Fruit fly (Drosophila melanogaster) whole organism, embryonic: ENCODE measurements around the gene CG8564.

Experiments used
- Adf1 ChIP-seq: fragments of 200-800 bp; sonication (Bioruptor generic); IDR thresholded peaks from 2 replicates; pipeline ENCODE4 v1.3.6; 2022; ENCODE audit warnings: missing biosample characterization, missing genetic modification characterization
- Antp ChIP-seq: fragments of 200-800 bp; sonication (Bioruptor generic); optimal IDR thresholded peaks from 3 replicates; lab custom pipeline; 2016; ENCODE audit warnings: missing biosample characterization, missing genetic modification characterization
- Atf3 ChIP-seq: fragments of 200-800 bp; sonication (Bioruptor generic); optimal IDR thresholded peaks from 3 replicates; lab custom pipeline; 2016; ENCODE audit warnings: missing biosample characterization, missing genetic modification characterization
- CG10267 ChIP-seq: fragments of 200-800 bp; sonication (Bioruptor generic); optimal IDR thresholded peaks from 2 replicates; lab custom pipeline; 2018; ENCODE audit warnings: missing biosample characterization, mild to moderate bottlenecking, missing genetic modification characterization, moderate library complexity
- CG10543 ChIP-seq: fragments of 200-800 bp; sonication (Bioruptor generic); optimal IDR thresholded peaks from 3 replicates; lab custom pipeline; 2017; ENCODE audit warnings: missing biosample characterization, mild to moderate bottlenecking, missing genetic modification characterization, moderate library complexity
- CG11085 ChIP-seq: fragments of 200-800 bp; sonication (Bioruptor generic); IDR thresholded peaks from 2 replicates; pipeline ENCODE4 v1.3.6; 2022; ENCODE audit warnings: missing biosample characterization, missing genetic modification characterization
- CG12236 ChIP-seq: fragments of 200-800 bp; sonication (Bioruptor generic); optimal IDR thresholded peaks from 2 replicates; lab custom pipeline; 2016; ENCODE audit warnings: missing biosample characterization, missing genetic modification characterization
- CG1233 ChIP-seq: fragments of 200-800 bp; sonication (Bioruptor generic); optimal IDR thresholded peaks from 4 replicates; lab custom pipeline; 2018; ENCODE audit warnings: missing biosample characterization, mild to moderate bottlenecking, missing genetic modification characterization
- CG12769 ChIP-seq: fragments of 200-800 bp; sonication (Bioruptor generic); optimal IDR thresholded peaks from 2 replicates; lab custom pipeline; 2019; ENCODE audit warnings: missing biosample characterization, mild to moderate bottlenecking, missing genetic modification characterization, moderate library complexity
- CG14667 ChIP-seq: fragments of 200-800 bp; sonication (Bioruptor generic); IDR thresholded peaks from 2 replicates; pipeline ENCODE4 v1.3.6; 2022; ENCODE audit warnings: missing biosample characterization, missing genetic modification characterization
- CG14710 ChIP-seq: fragments of 200-800 bp; sonication (Bioruptor generic); optimal IDR thresholded peaks from 3 replicates; lab custom pipeline; 2019; ENCODE audit warnings: missing biosample characterization, mild to moderate bottlenecking, missing genetic modification characterization, moderate library complexity
- CG15269 ChIP-seq: fragments of 200-800 bp; sonication (Bioruptor generic); optimal IDR thresholded peaks from 2 replicates; lab custom pipeline; 2018; ENCODE audit warnings: missing biosample characterization, mild to moderate bottlenecking, missing genetic modification characterization, moderate library complexity
- CG15601 ChIP-seq: fragments of 200-800 bp; sonication (Bioruptor generic); optimal IDR thresholded peaks from 3 replicates; lab custom pipeline; 2019; ENCODE audit warnings: missing biosample characterization, mild to moderate bottlenecking, missing genetic modification characterization, moderate library complexity
- CG16779 ChIP-seq: fragments of 200-800 bp; sonication (Bioruptor generic); IDR thresholded peaks from 2 replicates; pipeline ENCODE4 v1.3.6; 2022; ENCODE audit warnings: missing biosample characterization, missing genetic modification characterization
- CG17829 ChIP-seq: fragments of 200-800 bp; optimal IDR thresholded peaks from 2 replicates; lab custom pipeline; 2019; ENCODE audit warnings: missing biosample characterization, mild to moderate bottlenecking, missing genetic modification characterization, moderate library complexity
- CG3281 ChIP-seq: fragments of 200-800 bp; sonication (Bioruptor generic); optimal IDR thresholded peaks from 3 replicates; lab custom pipeline; 2017; ENCODE audit warnings: missing biosample characterization, mild to moderate bottlenecking, missing genetic modification characterization
- CG3995 ChIP-seq: fragments of 200-800 bp; sonication (Bioruptor generic); optimal IDR thresholded peaks from 3 replicates; lab custom pipeline; 2016; ENCODE audit warnings: missing biosample characterization, missing genetic modification characterization
- CG4360 ChIP-seq: fragments of 200-800 bp; sonication (Bioruptor generic); IDR thresholded peaks from 2 replicates; pipeline ENCODE4 v1.3.6; 2022; ENCODE audit warnings: missing biosample characterization, missing genetic modification characterization
- CG43689 ChIP-seq: fragments of 200-800 bp; sonication (Bioruptor generic); IDR thresholded peaks from 2 replicates; pipeline ENCODE4 v1.3.6; 2022; ENCODE audit warnings: missing biosample characterization, missing genetic modification characterization
- CG4424 ChIP-seq: fragments of 200-800 bp; sonication (Bioruptor generic); optimal IDR thresholded peaks from 3 replicates; lab custom pipeline; 2016; ENCODE audit warnings: missing biosample characterization, missing genetic modification characterization
- CG4730 ChIP-seq: fragments of 200-800 bp; sonication (Bioruptor generic); IDR thresholded peaks from 2 replicates; pipeline ENCODE4 v1.3.6; 2022; ENCODE audit warnings: missing biosample characterization, missing genetic modification characterization
- CG4820 ChIP-seq: fragments of 200-800 bp; sonication (Bioruptor generic); optimal IDR thresholded peaks from 3 replicates; lab custom pipeline; 2016; ENCODE audit warnings: missing biosample characterization, missing genetic modification characterization
- CG5953 ChIP-seq: fragments of 200-800 bp; sonication (Bioruptor generic); IDR thresholded peaks from 2 replicates; pipeline ENCODE4 v1.3.6; 2022; ENCODE audit warnings: missing biosample characterization, missing genetic modification characterization
- CG6765 ChIP-seq: fragments of 200-800 bp; sonication (Bioruptor generic); optimal IDR thresholded peaks from 3 replicates; lab custom pipeline; 2017; ENCODE audit warnings: missing biosample characterization, mild to moderate bottlenecking, missing genetic modification characterization
- CG7786 ChIP-seq: fragments of 200-800 bp; sonication (Bioruptor generic); optimal IDR thresholded peaks from 2 replicates; lab custom pipeline; 2016; ENCODE audit warnings: missing biosample characterization, missing genetic modification characterization
- CG8359 ChIP-seq: fragments of 200-800 bp; sonication (Bioruptor generic); optimal IDR thresholded peaks from 2 replicates; lab custom pipeline; 2017; ENCODE audit warnings: missing biosample characterization, mild to moderate bottlenecking, missing genetic modification characterization, borderline replicate concordance
- Dad ChIP-seq: fragments of 200-800 bp; sonication (Bioruptor generic); optimal IDR thresholded peaks from 3 replicates; lab custom pipeline; 2016; ENCODE audit warnings: missing biosample characterization, missing genetic modification characterization
- Doc3 ChIP-seq: fragments of 200-800 bp; sonication (Bioruptor generic); IDR thresholded peaks from 3 replicates; pipeline ENCODE4 v1.3.6; 2022; ENCODE audit warnings: missing biosample characterization, missing genetic modification characterization; ENCODE audit not compliant: partially characterized antibody
- Dref ChIP-seq: fragments of 200-800 bp; sonication (Bioruptor generic); IDR thresholded peaks from 2 replicates; pipeline ENCODE4 v1.3.6; 2022; ENCODE audit warnings: missing biosample characterization, missing genetic modification characterization
- Hmx ChIP-seq: fragments of 200-800 bp; sonication (Bioruptor generic); optimal IDR thresholded peaks from 2 replicates; lab custom pipeline; 2016; ENCODE audit warnings: missing biosample characterization, missing genetic modification characterization
- Jarid2 ChIP-seq: fragments of 200-800 bp; sonication (Bioruptor generic); optimal IDR thresholded peaks from 3 replicates; lab custom pipeline; 2017; ENCODE audit warnings: mild to moderate bottlenecking, missing biosample characterization, missing genetic modification reagents, missing genetic modification characterization
- Xbp1 ChIP-seq: fragments of 200-800 bp; sonication (Bioruptor generic); optimal IDR thresholded peaks from 3 replicates; lab custom pipeline; 2016; ENCODE audit warnings: missing biosample characterization, mild to moderate bottlenecking, missing genetic modification characterization
- ase ChIP-seq: fragments of 200-800 bp; sonication (Bioruptor generic); IDR thresholded peaks from 3 replicates; pipeline ENCODE4 v1.3.6; 2022; ENCODE audit warnings: missing biosample characterization, missing genetic modification characterization
- bab2 ChIP-seq: fragments of 200-800 bp; sonication (Bioruptor generic); optimal IDR thresholded peaks from 2 replicates; lab custom pipeline; 2016; ENCODE audit warnings: missing biosample characterization, missing genetic modification characterization
- bcd ChIP-seq: fragments of 200-800 bp; sonication (Bioruptor generic); optimal IDR thresholded peaks from 2 replicates; lab custom pipeline; 2017; ENCODE audit warnings: missing biosample characterization, mild to moderate bottlenecking, missing genetic modification characterization
- bigmax ChIP-seq: fragments of 200-800 bp; sonication (Bioruptor generic); optimal IDR thresholded peaks from 2 replicates; lab custom pipeline; 2018; ENCODE audit warnings: missing biosample characterization, mild to moderate bottlenecking, missing genetic modification characterization
- disco-r ChIP-seq: fragments of 200-800 bp; sonication (Bioruptor generic); optimal IDR thresholded peaks from 2 replicates; lab custom pipeline; 2016; ENCODE audit warnings: missing biosample characterization, missing genetic modification characterization
- en ChIP-seq: fragments of 200-800 bp; sonication (Bioruptor generic); optimal IDR thresholded peaks from 2 replicates; lab custom pipeline; 2016; ENCODE audit warnings: missing biosample characterization, missing genetic modification characterization
- gem ChIP-seq: fragments of 200-800 bp; sonication (Bioruptor generic); optimal IDR thresholded peaks from 2 replicates; lab custom pipeline; 2019; ENCODE audit warnings: missing biosample characterization, mild to moderate bottlenecking, missing genetic modification characterization, moderate library complexity
- gro ChIP-seq: fragments of 200-800 bp; sonication (Bioruptor generic); optimal IDR thresholded peaks from 2 replicates; lab custom pipeline; 2016; ENCODE audit warnings: missing biosample characterization, missing genetic modification characterization
- h ChIP-seq: fragments of >200 bp; optimal IDR thresholded peaks from 2 replicates; lab custom pipeline; 2017
- klu ChIP-seq: fragments of 200-800 bp; sonication (Bioruptor generic); IDR thresholded peaks from 2 replicates; pipeline ENCODE4 v1.3.6; 2022; ENCODE audit warnings: missing biosample characterization, missing genetic modification characterization
- knrl ChIP-seq: fragments of 200-800 bp; sonication (Bioruptor generic); IDR thresholded peaks from 3 replicates; pipeline ENCODE4 v1.3.6; 2022; ENCODE audit warnings: missing biosample characterization, missing genetic modification characterization; ENCODE audit not compliant: partially characterized antibody
- scrt ChIP-seq: fragments of 200-800 bp; sonication (Bioruptor generic); optimal IDR thresholded peaks from 2 replicates; lab custom pipeline; 2018; ENCODE audit warnings: missing biosample characterization, mild to moderate bottlenecking, missing genetic modification characterization, moderate library complexity
- sd ChIP-seq: fragments of 200-800 bp; sonication (Bioruptor generic); optimal IDR thresholded peaks from 3 replicates; lab custom pipeline; 2018; ENCODE audit warnings: missing biosample characterization, mild to moderate bottlenecking, missing genetic modification characterization, moderate library complexity
- seq ChIP-seq: fragments of 200-800 bp; sonication (Bioruptor generic); IDR thresholded peaks from 2 replicates; pipeline ENCODE4 v1.3.6; 2022; ENCODE audit warnings: missing biosample characterization, missing genetic modification characterization
- sisA ChIP-seq: fragments of 200-800 bp; sonication (Bioruptor generic); IDR thresholded peaks from 2 replicates; pipeline ENCODE4 v1.3.6; 2022; ENCODE audit warnings: missing biosample characterization, missing genetic modification characterization
- so ChIP-seq: fragments of 200-800 bp; sonication (Bioruptor generic); IDR thresholded peaks from 3 replicates; pipeline ENCODE4 v1.3.6; 2022; ENCODE audit warnings: missing biosample characterization, missing genetic modification characterization
- vnd ChIP-seq: fragments of 200-800 bp; sonication (Bioruptor generic); IDR thresholded peaks from 3 replicates; pipeline ENCODE4 v1.3.6; 2022; ENCODE audit warnings: missing biosample characterization, missing genetic modification characterization; ENCODE audit not compliant: partially characterized antibody
- z ChIP-seq: fragments of 200-800 bp; sonication (Bioruptor generic); IDR thresholded peaks from 3 replicates; pipeline ENCODE4 v1.3.6; 2022; ENCODE audit warnings: missing biosample characterization, missing genetic modification characterization

CG8564 gene

DNA sequence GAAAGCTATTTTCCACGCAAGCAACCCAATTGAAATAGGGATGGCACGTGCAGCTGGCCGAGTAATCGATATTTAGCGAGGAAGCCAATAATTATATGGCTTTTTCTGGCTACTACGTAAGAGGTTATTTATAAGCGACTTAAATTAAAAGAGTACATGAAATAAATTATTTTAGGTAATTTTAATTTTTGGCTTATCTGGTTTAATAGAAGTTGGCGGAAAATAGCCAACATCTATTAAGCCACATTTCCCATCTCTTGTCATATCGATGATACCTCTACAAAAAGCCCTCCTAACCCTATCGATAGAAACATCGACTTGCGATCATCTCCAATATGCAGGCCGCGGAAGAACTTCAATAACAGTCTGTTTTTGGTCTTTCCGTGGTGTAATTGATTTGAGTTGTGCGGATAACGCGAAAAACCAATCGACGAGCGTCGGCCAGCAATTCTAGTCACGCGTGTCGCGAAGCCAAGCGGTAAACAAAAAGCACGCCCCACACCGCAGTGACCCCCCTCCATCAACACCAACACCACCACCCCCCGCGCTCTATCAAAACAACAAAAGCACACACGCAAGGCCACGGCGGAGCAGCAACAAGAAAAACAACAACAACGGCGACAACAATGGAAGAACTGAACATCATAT is 39.6 kb downstream of the CG8564 start, which contains the start of the genes Srp19 and qm (continued):
- TF ChIP-seq knrl = peak; percentile 92
- TF ChIP-seq Dad (GFP tag; lab: Kevin White, UChicago) = no peak
- no peak for TF ChIP-seq z (GFP tag; lab: Robert Waterston, UW)
- peak; percentile 34 for TF ChIP-seq CG3281 (GFP tag; lab: Kevin White, UChicago)
- TF ChIP-seq Antp (GFP tag; lab: Kevin White, UChicago) = peak; percentile 60
- TF ChIP-seq klu (GFP tag; lab: Robert Waterston, UW) = peak; percentile 61; the same call in 1 of the 2 replicates
- TF ChIP-seq bigmax = no peak
- peak; percentile 29 for TF ChIP-seq bab2 (GFP tag; lab: Kevin White, UChicago)
- peak; percentile 33 for TF ChIP-seq sd (tag; lab: Kevin White, UChicago)
- peak; percentile 85 for TF ChIP-seq vnd
- TF ChIP-seq CG6765 (GFP tag; lab: Kevin White, UChicago) = peak; percentile 43
- TF ChIP-seq so = peak; percentile 55; the same call in 2 of the 3 replicates
- peak; percentile 10 for TF ChIP-seq CG7786 (GFP tag; lab: Kevin White, UChicago)
- no peak for TF ChIP-seq CG12236
- no peak for TF ChIP-seq CG3995 (GFP tag; lab: Kevin White, UChicago)
- TF ChIP-seq CG1233 = peak; percentile 39
- peak; percentile 40 for TF ChIP-seq CG10267 (tag; lab: Kevin White, UChicago)
- no peak for TF ChIP-seq CG8359 (GFP tag; lab: Kevin White, UChicago)
- TF ChIP-seq CG16779 = peak; percentile 59; the same call in 1 of the 2 replicates
- peak; percentile 1 for TF ChIP-seq Atf3
- peak; percentile 64 for TF ChIP-seq Xbp1 (GFP tag; lab: Kevin White, UChicago)
- TF ChIP-seq CG43689 (GFP tag; lab: Robert Waterston, UW) = no peak
- TF ChIP-seq seq = no peak
- TF ChIP-seq CG10543 (GFP tag; lab: Kevin White, UChicago) = peak; percentile 69
- 0 out of 2 replicates have a peak, but pooled peaks have one; percentile 12 for TF ChIP-seq CG11085
- TF ChIP-seq Hmx (GFP tag; lab: Kevin White, UChicago) = no peak
- peak; percentile 30; the same call in 1 of the 2 replicates for TF ChIP-seq CG14667 (GFP tag; lab: Robert Waterston, UW)
- TF ChIP-seq Adf1 (GFP tag; lab: Robert Waterston, UW) = peak; percentile 41
- no peak for TF ChIP-seq en
- TF ChIP-seq scrt (GFP tag; lab: Kevin White, UChicago) = no peak
- peak; percentile 43 for TF ChIP-seq CG17829
- peak; percentile 46 for TF ChIP-seq bcd (GFP tag; lab: Kevin White, UChicago)
- no peak for TF ChIP-seq CG4730 (GFP tag; lab: Robert Waterston, UW)
- peak; percentile 79 for TF ChIP-seq CG4360
- TF ChIP-seq CG4820 = peak; percentile 6
- peak; percentile 78 for TF ChIP-seq Doc3 (GFP tag; lab: Robert Waterston, UW)
- peak; percentile 15 for TF ChIP-seq CG15269 (tag; lab: Kevin White, UChicago)
- peak; percentile 60 for TF ChIP-seq CG14710
- TF ChIP-seq Dref (GFP tag; lab: Robert Waterston, UW) = peak; percentile 84
- TF ChIP-seq ase (GFP tag; lab: Robert Waterston, UW) = 0 out of 3 replicates have a peak, but pooled peaks have one; percentile 11
- TF ChIP-seq CG12769 = peak; percentile 24
- no peak for TF ChIP-seq h (lab: Kevin White, UChicago)
- TF ChIP-seq CG4424 (GFP tag; lab: Kevin White, UChicago) = peak; percentile 55
- TF ChIP-seq sisA (GFP tag; lab: Robert Waterston, UW) = peak; percentile 46; the same call in 1 of the 2 replicates
- TF ChIP-seq gem (tag; lab: Kevin White, UChicago) = peak; percentile 76
- peak; percentile 86 for TF ChIP-seq Jarid2
- TF ChIP-seq CG15601 = peak; percentile 46
- peak; percentile 36 for TF ChIP-seq gro (GFP tag; lab: Kevin White, UChicago)
- no peak for TF ChIP-seq CG5953
- no peak for TF ChIP-seq disco-r (GFP tag; lab: Kevin White, UChicago)
